Worm (Caenorhabditis elegans) whole organism, L1 larva: ENCODE measurements around the gene Y110A2AL.7.

ENCODE experiments used
- C34B4.2 ChIP-seq: sonication (generic microtip); optimal IDR thresholded peaks from 2 replicates; lab custom pipeline; 2017; ENCODE audit warnings: mild to moderate bottlenecking, missing genetic modification characterization, missing compliant biosample characterization
- F16B12.6 ChIP-seq: fragments of 150-350 bp; optimal IDR thresholded peaks from 2 replicates; lab custom pipeline; 2014; ENCODE audit warnings: missing biosample characterization, missing genetic modification characterization
- Y116A8C.19 ChIP-seq: sonication (generic microtip); optimal IDR thresholded peaks from 2 replicates; lab custom pipeline; 2016; ENCODE audit warnings: missing compliant biosample characterization, missing genetic modification characterization, borderline replicate concordance
- aly-2 ChIP-seq: fragments of 150-350 bp; optimal IDR thresholded peaks from 2 replicates; lab custom pipeline; 2014; ENCODE audit warnings: missing biosample characterization, missing genetic modification characterization
- blmp-1 ChIP-seq: fragments of 150-350 bp; optimal IDR thresholded peaks from 2 replicates; lab custom pipeline; 2014; ENCODE audit warnings: missing biosample characterization, missing genetic modification characterization
- ceh-63 ChIP-seq: fragments of 200-800 bp; sonication (Bioruptor generic); optimal IDR thresholded peaks from 2 replicates; lab custom pipeline; 2018; ENCODE audit warnings: mild to moderate bottlenecking, missing genetic modification characterization, missing compliant biosample characterization
- ceh-82 ChIP-seq, 3 experiments: fragments of 150-350 bp in 1 of 3; sonication (generic microtip) in 2 of 3; optimal IDR thresholded peaks; 2 replicates each; lab custom pipeline; 2014 to 2017; ENCODE audit warnings: missing biosample characterization in 3 of 3, missing genetic modification characterization in 3 of 3
- ceh-88 ChIP-seq: fragments of 200-800 bp; sonication (Bioruptor generic); IDR thresholded peaks from 2 replicates; pipeline ENCODE4 v1.3.6; 2022; ENCODE audit warnings: missing genetic modification characterization, missing compliant biosample characterization
- ceh-90 ChIP-seq: sonication (generic microtip); optimal IDR thresholded peaks from 2 replicates; lab custom pipeline; 2016; ENCODE audit warnings: missing genetic modification characterization, missing compliant biosample characterization
- ces-1 ChIP-seq: fragments of 150-350 bp; optimal IDR thresholded peaks from 2 replicates; lab custom pipeline; 2014; ENCODE audit warnings: missing biosample characterization, missing genetic modification reagents, missing genetic modification characterization
- dpl-1 ChIP-seq, 3 experiments: fragments of 150-350 bp in 2 of 3; sonication (generic microtip) in 1 of 3; optimal IDR thresholded peaks; 2 replicates each; lab custom pipeline; 2014 to 2017; ENCODE audit warnings: missing biosample characterization in 3 of 3, missing genetic modification characterization in 3 of 3, missing genetic modification reagents in 3 of 3
- efl-1 ChIP-seq, 4 experiments: fragments of 150-350 bp; optimal IDR thresholded peaks in 3 of 4; peaks in 1 of 4; 1 replicate in 1 of 4; 2 replicates in 3 of 4; lab custom pipeline; 2014; ENCODE audit warnings: missing biosample characterization in 2 of 4, missing genetic modification characterization in 2 of 4, missing genetic modification reagents in 2 of 4
- elt-2 ChIP-seq: sonication (generic microtip); optimal IDR thresholded peaks from 2 replicates; lab custom pipeline; 2016; ENCODE audit warnings: missing genetic modification characterization, mild to moderate bottlenecking, inconsistent platforms, missing compliant biosample characterization, missing genetic modification reagents
- elt-3 ChIP-seq, 6 experiments: fragments of 150-350 bp in 1 of 6; sonication (generic microtip); optimal IDR thresholded peaks; 2 replicates each; lab custom pipeline; 2017 to 2018; ENCODE audit warnings: missing biosample characterization in 6 of 6, missing genetic modification characterization in 6 of 6, inconsistent platforms in 1 of 6
- fkh-4 ChIP-seq: sonication (generic microtip); optimal IDR thresholded peaks from 2 replicates; lab custom pipeline; 2016; ENCODE audit warnings: missing compliant biosample characterization, missing genetic modification characterization, borderline replicate concordance
- fkh-8 ChIP-seq: sonication (generic microtip); optimal IDR thresholded peaks from 2 replicates; lab custom pipeline; 2016; ENCODE audit warnings: mild to moderate bottlenecking, missing genetic modification characterization, missing compliant biosample characterization
- grh-1 ChIP-seq: fragments of 200-800 bp; sonication (Bioruptor generic); IDR thresholded peaks from 2 replicates; pipeline ENCODE4 v1.3.6; 2022; ENCODE audit warnings: missing genetic modification reagents, missing genetic modification characterization, missing compliant biosample characterization
- hlh-4 ChIP-seq: sonication (generic microtip); optimal IDR thresholded peaks from 2 replicates; lab custom pipeline; 2016; ENCODE audit warnings: mild to moderate bottlenecking, missing genetic modification characterization, missing compliant biosample characterization
- irx-1 ChIP-seq: sonication (generic microtip); optimal IDR thresholded peaks from 2 replicates; lab custom pipeline; 2016; ENCODE audit warnings: missing genetic modification characterization, missing compliant biosample characterization
- isw-1 ChIP-seq: fragments of 200-800 bp; sonication (Bioruptor generic); IDR thresholded peaks from 2 replicates; pipeline ENCODE4 v1.3.6; 2022; ENCODE audit warnings: missing genetic modification characterization, missing compliant biosample characterization
- jun-1 ChIP-seq: fragments of 150-350 bp; optimal IDR thresholded peaks from 2 replicates; lab custom pipeline; 2014; ENCODE audit warnings: missing biosample characterization, missing genetic modification reagents, missing genetic modification characterization
- lin-14 ChIP-seq: fragments of 200-800 bp; sonication (Bioruptor generic); optimal IDR thresholded peaks from 2 replicates; lab custom pipeline; 2018; ENCODE audit warnings: mild to moderate bottlenecking, missing genetic modification characterization, moderate library complexity, missing compliant biosample characterization
- lin-35 ChIP-seq, 2 experiments: fragments of 150-350 bp; optimal IDR thresholded peaks; 2 replicates each; lab custom pipeline; 2014; ENCODE audit warnings: missing biosample characterization in 2 of 2, missing genetic modification characterization in 2 of 2, missing genetic modification reagents in 2 of 2
- lir-3 ChIP-seq: sonication (generic microtip); optimal IDR thresholded peaks from 2 replicates; lab custom pipeline; 2016; ENCODE audit warnings: mild to moderate bottlenecking, missing genetic modification characterization, moderate library complexity, missing compliant biosample characterization; ENCODE audit not compliant: poor library complexity
- mef-2 ChIP-seq: fragments of 150-350 bp; optimal IDR thresholded peaks from 2 replicates; lab custom pipeline; 2014; ENCODE audit warnings: missing biosample characterization, missing genetic modification characterization
- mep-1 ChIP-seq: fragments of 150-350 bp; optimal IDR thresholded peaks from 2 replicates; lab custom pipeline; 2014; ENCODE audit warnings: missing biosample characterization, missing genetic modification characterization
- nhr-11 ChIP-seq: fragments of 150-350 bp; optimal IDR thresholded peaks from 2 replicates; lab custom pipeline; 2014; ENCODE audit warnings: missing biosample characterization, missing genetic modification characterization
- nhr-12 ChIP-seq: sonication (generic microtip); optimal IDR thresholded peaks from 2 replicates; lab custom pipeline; 2017; ENCODE audit warnings: missing biosample characterization, missing genetic modification characterization
- nhr-19 ChIP-seq: fragments of 200-800 bp; sonication (Bioruptor generic); conservative IDR thresholded peaks from 2 replicates; pipeline ENCODE4 v1.3.6; 2022; ENCODE audit warnings: missing genetic modification characterization, missing compliant biosample characterization
- nhr-20 ChIP-seq: sonication (generic microtip); optimal IDR thresholded peaks from 2 replicates; lab custom pipeline; 2016; ENCODE audit warnings: mild to moderate bottlenecking, missing genetic modification characterization, missing compliant biosample characterization
- nhr-28 ChIP-seq: fragments of 150-350 bp; optimal IDR thresholded peaks from 2 replicates; lab custom pipeline; 2014; ENCODE audit warnings: missing biosample characterization, missing genetic modification characterization
- nhr-71 ChIP-seq: sonication (generic microtip); optimal IDR thresholded peaks from 2 replicates; lab custom pipeline; 2016; ENCODE audit warnings: mild to moderate bottlenecking, missing genetic modification characterization, moderate library complexity, missing compliant biosample characterization
- nhr-76 ChIP-seq: sonication (generic microtip); optimal IDR thresholded peaks from 2 replicates; lab custom pipeline; 2017; ENCODE audit warnings: missing biosample characterization, missing genetic modification characterization
- nhr-84 ChIP-seq: sonication (generic microtip); optimal IDR thresholded peaks from 2 replicates; lab custom pipeline; 2017; ENCODE audit warnings: missing biosample characterization, missing genetic modification characterization
- nhr-85 ChIP-seq: sonication (generic microtip); peaks from one replicate; lab custom pipeline; 2016; ENCODE audit warnings: missing genetic modification characterization, inconsistent platforms, missing compliant biosample characterization
- pag-3 ChIP-seq: sonication (generic microtip); optimal IDR thresholded peaks from 2 replicates; lab custom pipeline; 2017; ENCODE audit warnings: missing genetic modification characterization, mild to moderate bottlenecking, missing compliant biosample characterization, antibody characterized with exemption, borderline replicate concordance; ENCODE audit not compliant: insufficient read depth
- pax-3 ChIP-seq: fragments of 200-800 bp; sonication (Bioruptor generic); optimal IDR thresholded peaks from 2 replicates; lab custom pipeline; 2018; ENCODE audit warnings: mild to moderate bottlenecking, missing genetic modification characterization, moderate library complexity, missing compliant biosample characterization
- pqm-1 ChIP-seq: sonication (generic microtip); optimal IDR thresholded peaks from 3 replicates; lab custom pipeline; 2017; ENCODE audit warnings: missing biosample characterization, missing genetic modification characterization
- rnt-1 ChIP-seq: sonication (generic microtip); optimal IDR thresholded peaks from 2 replicates; lab custom pipeline; 2016; ENCODE audit warnings: mild to moderate bottlenecking, missing genetic modification characterization, moderate library complexity, missing compliant biosample characterization
- snu-23 ChIP-seq: sonication (generic microtip); optimal IDR thresholded peaks from 2 replicates; lab custom pipeline; 2016; ENCODE audit warnings: missing genetic modification characterization, missing compliant biosample characterization
- sox-4 ChIP-seq: sonication (generic microtip); optimal IDR thresholded peaks from 2 replicates; lab custom pipeline; 2016; ENCODE audit warnings: missing genetic modification characterization, missing compliant biosample characterization
- swsn-7 ChIP-seq: sonication (generic microtip); optimal IDR thresholded peaks from 2 replicates; lab custom pipeline; 2016; ENCODE audit warnings: missing genetic modification characterization, missing compliant biosample characterization
- unc-130 ChIP-seq: fragments of 150-350 bp; optimal IDR thresholded peaks from 2 replicates; lab custom pipeline; 2017; ENCODE audit warnings: missing biosample characterization, missing genetic modification characterization, inconsistent platforms
- unc-62 ChIP-seq: fragments of 150-350 bp; optimal IDR thresholded peaks from 2 replicates; lab custom pipeline; 2014; ENCODE audit warnings: missing biosample characterization, missing genetic modification reagents, missing genetic modification characterization
- unc-86 ChIP-seq: sonication (generic microtip); optimal IDR thresholded peaks from 2 replicates; lab custom pipeline; 2016; ENCODE audit warnings: missing genetic modification characterization, missing compliant biosample characterization
- unc-98 ChIP-seq: fragments of 200-800 bp; sonication (Bioruptor generic); IDR thresholded peaks from 2 replicates; pipeline ENCODE4 v1.3.6; 2022; ENCODE audit warnings: missing genetic modification characterization, missing compliant biosample characterization
- vab-15 ChIP-seq: sonication (generic microtip); optimal IDR thresholded peaks from 2 replicates; lab custom pipeline; 2017; ENCODE audit warnings: missing genotype, mild to moderate bottlenecking, missing genetic modification characterization, missing compliant biosample characterization
- xbp-1 ChIP-seq: sonication (generic microtip); optimal IDR thresholded peaks from 2 replicates; lab custom pipeline; 2016; ENCODE audit warnings: missing genetic modification characterization, missing compliant biosample characterization
- ztf-11 ChIP-seq, 2 experiments: sonication (generic microtip); optimal IDR thresholded peaks; 2 replicates each; lab custom pipeline; 2016 to 2017; ENCODE audit warnings: missing genetic modification characterization in 2 of 2, missing biosample characterization in 1 of 2, missing compliant biosample characterization in 1 of 2
- ztf-4 ChIP-seq: fragments of 150-350 bp; optimal IDR thresholded peaks from 2 replicates; lab custom pipeline; 2014; ENCODE audit warnings: missing biosample characterization, missing genetic modification characterization

Y110A2AL.7 gene

ce11 chrII:2856114-2856513, 13.1 kb upstream of the Y110A2AL.7 start:
- TF ChIP-seq elt-3 (tag; optimal IDR thresholded peaks at IDR 0.05; lab: Kevin White, UChicago) (peak in 3 of 6 experiments; percentile 7 to 84 (median 35)), rnt-1 (tag; lab: Kevin White, UChicago) (no peak), aly-2 (no peak), Y116A8C.19 (tag; lab: Kevin White, UChicago) (no peak), nhr-85 (peak; percentile 55), blmp-1 (tag; lab: Kevin White, UChicago) (peak; percentile 68), lir-3 (tag; lab: Kevin White, UChicago) (no peak), pqm-1 (no peak), pax-3 (tag; lab: Kevin White, UChicago) (no peak), lin-35 (GFP tag; optimal IDR thresholded peaks at IDR 0.05; lab: Kevin White, UChicago) (peak in 1 of 2 experiments; percentile 27)

ce11 chrII:2854794-2855193, 11.8 kb upstream of the Y110A2AL.7 start:
- no peak for TF ChIP-seq lin-35 (GFP tag; optimal IDR thresholded peaks at IDR 0.05; lab: Kevin White, UChicago)
- peak; percentile 7 for TF ChIP-seq swsn-7
- TF ChIP-seq dpl-1 (GFP tag; optimal IDR thresholded peaks at IDR 0.05; lab: Kevin White, UChicago), result peak in 1 of 3 experiments; percentile 10
- no peak for TF ChIP-seq ztf-11 (tag; optimal IDR thresholded peaks at IDR 0.05; lab: Kevin White, UChicago)
- no peak for TF ChIP-seq irx-1
- no peak for TF ChIP-seq fkh-8
- no peak for TF ChIP-seq ces-1 (GFP tag; lab: Kevin White, UChicago)
- 0 out of 2 replicates have a peak, but pooled peaks have one; percentile 15 for TF ChIP-seq nhr-19
- peak; percentile 40 for TF ChIP-seq snu-23 (GFP tag; lab: Kevin White, UChicago)
- no peak for TF ChIP-seq sox-4 (tag; lab: Kevin White, UChicago)
- TF ChIP-seq unc-86 (tag; lab: Kevin White, UChicago), result no peak
- peak; percentile 33 for TF ChIP-seq lin-14 (GFP tag; lab: Kevin White, UChicago)
- no peak for TF ChIP-seq efl-1 (optimal IDR thresholded peaks at IDR 0.05; lab: Kevin White, UChicago)
- no peak for TF ChIP-seq efl-1 (GFP tag; optimal IDR thresholded peaks at IDR 0.05 in 1 of 2; lab: Kevin White, UChicago)
- no peak for TF ChIP-seq pag-3
- no peak for TF ChIP-seq isw-1
- TF ChIP-seq nhr-28, result no peak
- TF ChIP-seq C34B4.2 (tag; lab: Kevin White, UChicago), result no peak
- peak in 2 of 6 experiments; percentile 1 to 22 for TF ChIP-seq elt-3 (tag; optimal IDR thresholded peaks at IDR 0.05; lab: Kevin White, UChicago)
- TF ChIP-seq ceh-82 (tag; optimal IDR thresholded peaks at IDR 0.05; lab: Kevin White, UChicago), result no peak
- no peak for TF ChIP-seq xbp-1
- no peak for TF ChIP-seq vab-15 (tag; lab: Kevin White, UChicago)
- TF ChIP-seq ceh-90 (tag; lab: Kevin White, UChicago), result no peak
- no peak for TF ChIP-seq rnt-1 (tag; lab: Kevin White, UChicago)
- TF ChIP-seq grh-1 (GFP tag; lab: Robert Waterston, UW), result 0 out of 2 replicates have a peak, but pooled peaks have one; percentile 45
- TF ChIP-seq mep-1 (tag; lab: Kevin White, UChicago), result peak; percentile 25
- no peak for TF ChIP-seq nhr-20 (tag; lab: Kevin White, UChicago)
- no peak for TF ChIP-seq ceh-63
- peak; percentile 20 for TF ChIP-seq ztf-4
- no peak for TF ChIP-seq unc-98 (GFP tag; lab: Robert Waterston, UW)
- TF ChIP-seq nhr-12 (tag; lab: Kevin White, UChicago), result no peak
- TF ChIP-seq jun-1, result no peak
- TF ChIP-seq unc-62 (GFP tag; lab: Kevin White, UChicago), result no peak
- TF ChIP-seq hlh-4 (tag; lab: Kevin White, UChicago), result no peak
- no peak for TF ChIP-seq ceh-88 (GFP tag; lab: Robert Waterston, UW)
- no peak for TF ChIP-seq nhr-84
- TF ChIP-seq pax-3 (tag; lab: Kevin White, UChicago), result no peak
- no peak for TF ChIP-seq unc-130 (tag; lab: Kevin White, UChicago)
- TF ChIP-seq nhr-76 (tag; lab: Kevin White, UChicago), result no peak
- TF ChIP-seq nhr-71 (tag; lab: Kevin White, UChicago), result peak; percentile 25
- TF ChIP-seq F16B12.6 (tag; lab: Kevin White, UChicago), result no peak
- no peak for TF ChIP-seq elt-2
- TF ChIP-seq fkh-4 (tag; lab: Kevin White, UChicago), result no peak
- TF ChIP-seq mef-2 (tag; lab: Kevin White, UChicago), result no peak
- TF ChIP-seq blmp-1 (tag; lab: Kevin White, UChicago), result peak; percentile 74
- TF ChIP-seq nhr-11, result no peak
- TF ChIP-seq Y116A8C.19 (tag; lab: Kevin White, UChicago), result no peak
